Fruit fly (Drosophila melanogaster) whole organism, embryonic: ENCODE data around the gene CG4594.
A peak's percentile ranks its signal among the peaks of the same experiment; 100 is the strongest.

ENCODE experiments used
- Aef1 ChIP-seq: fragments of 200-800 bp; sonication (Bioruptor generic); IDR thresholded peaks from 3 replicates; pipeline ENCODE4 v1.3.6; 2022; ENCODE audit warnings: missing biosample characterization, missing genetic modification characterization
- Atf-2 ChIP-seq: fragments of 200-800 bp; sonication (Bioruptor generic); optimal IDR thresholded peaks from 2 replicates; lab custom pipeline; 2016; ENCODE audit warnings: missing biosample characterization, missing genetic modification characterization
- Atf6 ChIP-seq: fragments of 200-800 bp; sonication (Bioruptor generic); IDR thresholded peaks from 2 replicates; pipeline ENCODE4 v1.3.6; 2022; ENCODE audit warnings: missing biosample characterization, missing genetic modification characterization
- Bdp1 ChIP-seq: fragments of 200-800 bp; sonication (Bioruptor generic); optimal IDR thresholded peaks from 3 replicates; lab custom pipeline; 2016; ENCODE audit warnings: missing biosample characterization, missing genetic modification characterization
- Blimp-1 ChIP-seq: fragments of 200-800 bp; sonication (Bioruptor generic); optimal IDR thresholded peaks from 3 replicates; lab custom pipeline; 2018; ENCODE audit warnings: missing biosample characterization, missing genetic modification characterization, mild to moderate bottlenecking, moderate library complexity, missing genetic modification reagents
- CG10274 ChIP-seq: fragments of 200-800 bp; sonication (Bioruptor generic); optimal IDR thresholded peaks from 3 replicates; lab custom pipeline; 2017; ENCODE audit warnings: missing biosample characterization, mild to moderate bottlenecking, missing genetic modification characterization
- CG12219 ChIP-seq: fragments of 200-800 bp; sonication (Bioruptor generic); optimal IDR thresholded peaks from 3 replicates; lab custom pipeline; 2018; ENCODE audit warnings: missing biosample characterization, mild to moderate bottlenecking, missing genetic modification characterization
- CG12299 ChIP-seq: fragments of 200-800 bp; sonication (Bioruptor generic); optimal IDR thresholded peaks from 2 replicates; lab custom pipeline; 2018; ENCODE audit warnings: missing biosample characterization, mild to moderate bottlenecking, missing genetic modification characterization
- CG12744 ChIP-seq: fragments of 200-800 bp; sonication (Bioruptor generic); optimal IDR thresholded peaks from 2 replicates; lab custom pipeline; 2016; ENCODE audit warnings: missing biosample characterization, missing genetic modification characterization
- CG13123 ChIP-seq: fragments of 200-800 bp; sonication (Bioruptor generic); optimal IDR thresholded peaks from 2 replicates; lab custom pipeline; 2016; ENCODE audit warnings: missing biosample characterization, missing genetic modification characterization
- CG13894 ChIP-seq: fragments of 200-800 bp; sonication (Bioruptor generic); optimal IDR thresholded peaks from 3 replicates; lab custom pipeline; 2018; ENCODE audit warnings: missing biosample characterization, mild to moderate bottlenecking, missing genetic modification characterization, moderate library complexity
- CG14860 ChIP-seq: fragments of 200-800 bp; sonication (Bioruptor generic); IDR thresholded peaks from 3 replicates; pipeline ENCODE4 v1.3.6; 2022; ENCODE audit warnings: missing biosample characterization, missing genetic modification characterization; ENCODE audit not compliant: partially characterized antibody
- CG1529 ChIP-seq: fragments of 200-800 bp; sonication (Bioruptor generic); optimal IDR thresholded peaks from 3 replicates; lab custom pipeline; 2018; ENCODE audit warnings: missing biosample characterization, missing genetic modification characterization
- CG17359 ChIP-seq: fragments of 200-800 bp; sonication (Bioruptor generic); optimal IDR thresholded peaks from 3 replicates; lab custom pipeline; 2018; ENCODE audit warnings: missing biosample characterization, mild to moderate bottlenecking, missing genetic modification characterization, moderate library complexity
- CG2678 ChIP-seq: fragments of 200-800 bp; sonication (Bioruptor generic); optimal IDR thresholded peaks from 3 replicates; lab custom pipeline; 2019; ENCODE audit warnings: missing biosample characterization, mild to moderate bottlenecking, missing genetic modification characterization, moderate library complexity
- CG2889 ChIP-seq: fragments of 200-800 bp; sonication (Bioruptor generic); IDR thresholded peaks from 3 replicates; pipeline ENCODE4 v1.3.6; 2022; ENCODE audit warnings: missing biosample characterization, missing genetic modification characterization
- CG3163 ChIP-seq: fragments of 200-800 bp; sonication (Bioruptor generic); optimal IDR thresholded peaks from 3 replicates; lab custom pipeline; 2016; ENCODE audit warnings: missing biosample characterization, missing genetic modification characterization
- CG42726 ChIP-seq: fragments of 200-800 bp; sonication (Bioruptor generic); IDR thresholded peaks from 2 replicates; pipeline ENCODE4 v1.3.6; 2022; ENCODE audit warnings: missing biosample characterization, missing genetic modification characterization; ENCODE audit not compliant: partially characterized antibody
- CG4328 ChIP-seq: fragments of 200-800 bp; sonication (Bioruptor generic); optimal IDR thresholded peaks from 3 replicates; lab custom pipeline; 2017; ENCODE audit warnings: missing biosample characterization, missing genetic modification reagents, missing genetic modification characterization
- CG5953 ChIP-seq: fragments of 200-800 bp; sonication (Bioruptor generic); IDR thresholded peaks from 2 replicates; pipeline ENCODE4 v1.3.6; 2022; ENCODE audit warnings: missing biosample characterization, missing genetic modification characterization
- CG6175 ChIP-seq: fragments of 200-800 bp; sonication (Bioruptor generic); IDR thresholded peaks from 3 replicates; pipeline ENCODE4 v1.3.6; 2022; ENCODE audit warnings: missing biosample characterization, missing genetic modification characterization
- CG8089 ChIP-seq: fragments of 200-800 bp; sonication (Bioruptor generic); optimal IDR thresholded peaks from 3 replicates; lab custom pipeline; 2016; ENCODE audit warnings: missing biosample characterization, missing genetic modification characterization
- CG8765 ChIP-seq: fragments of 200-800 bp; sonication (Bioruptor generic); IDR thresholded peaks from 2 replicates; pipeline ENCODE4 v1.3.6; 2022; ENCODE audit warnings: missing biosample characterization, missing genetic modification characterization
- CG8924 ChIP-seq: fragments of 200-800 bp; optimal IDR thresholded peaks from 3 replicates; lab custom pipeline; 2019; ENCODE audit warnings: missing biosample characterization, mild to moderate bottlenecking, missing genetic modification characterization, moderate library complexity
- CG8944 ChIP-seq: fragments of 200-800 bp; sonication (Bioruptor generic); optimal IDR thresholded peaks from 3 replicates; lab custom pipeline; 2016; ENCODE audit warnings: missing biosample characterization, missing genetic modification characterization
- CG9437 ChIP-seq: fragments of 200-800 bp; sonication (Bioruptor generic); optimal IDR thresholded peaks from 2 replicates; lab custom pipeline; 2018; ENCODE audit warnings: missing biosample characterization, mild to moderate bottlenecking, missing genetic modification characterization
- CG9609 ChIP-seq: fragments of 200-800 bp; sonication (Bioruptor generic); optimal IDR thresholded peaks from 3 replicates; lab custom pipeline; 2016; ENCODE audit warnings: missing biosample characterization, missing genetic modification characterization
- CoRest ChIP-seq: fragments of 200-800 bp; sonication (Bioruptor generic); optimal IDR thresholded peaks from 3 replicates; lab custom pipeline; 2018; ENCODE audit warnings: missing biosample characterization, mild to moderate bottlenecking, missing genetic modification characterization, moderate library complexity
- Dll ChIP-seq: fragments of 200-800 bp; sonication (Bioruptor generic); IDR thresholded peaks from 4 replicates; pipeline ENCODE4 v1.3.6; 2022; ENCODE audit warnings: missing biosample characterization, missing genetic modification characterization; ENCODE audit not compliant: partially characterized antibody
- Ets65A ChIP-seq: fragments of 200-800 bp; sonication (Bioruptor generic); peaks from one replicate; lab custom pipeline; 2016; ENCODE audit warnings: missing biosample characterization, missing genetic modification characterization
- Jarid2 ChIP-seq: fragments of 200-800 bp; sonication (Bioruptor generic); optimal IDR thresholded peaks from 3 replicates; lab custom pipeline; 2017; ENCODE audit warnings: mild to moderate bottlenecking, missing biosample characterization, missing genetic modification reagents, missing genetic modification characterization
- NfI ChIP-seq: fragments of 200-800 bp; sonication (Bioruptor generic); optimal IDR thresholded peaks from 3 replicates; lab custom pipeline; 2018; ENCODE audit warnings: missing biosample characterization, mild to moderate bottlenecking, missing genetic modification characterization, moderate library complexity
- Ptx1 ChIP-seq: fragments of 200-800 bp; sonication (Bioruptor generic); IDR thresholded peaks from 2 replicates; pipeline ENCODE4 v1.3.6; 2022; ENCODE audit warnings: missing biosample characterization, missing genetic modification characterization
- Sin3A ChIP-seq: fragments of >200 bp; optimal IDR thresholded peaks from 2 replicates; lab custom pipeline; 2018
- ase ChIP-seq: fragments of 200-800 bp; sonication (Bioruptor generic); IDR thresholded peaks from 3 replicates; pipeline ENCODE4 v1.3.6; 2022; ENCODE audit warnings: missing biosample characterization, missing genetic modification characterization
- crol ChIP-seq: fragments of 200-800 bp; sonication (Bioruptor generic); IDR thresholded peaks from 2 replicates; pipeline ENCODE4 v1.3.6; 2022; ENCODE audit warnings: missing biosample characterization, missing genetic modification characterization
- dan ChIP-seq: fragments of 200-800 bp; sonication (Bioruptor generic); IDR thresholded peaks from 2 replicates; pipeline ENCODE4 v1.3.6; 2022; ENCODE audit warnings: missing biosample characterization, missing genetic modification characterization
- gcm ChIP-seq: fragments of 200-800 bp; sonication (Bioruptor generic); optimal IDR thresholded peaks from 2 replicates; lab custom pipeline; 2019; ENCODE audit warnings: missing biosample characterization, mild to moderate bottlenecking, missing genetic modification characterization, moderate library complexity
- gsb ChIP-seq: fragments of 200-800 bp; sonication (Bioruptor generic); IDR thresholded peaks from 2 replicates; pipeline ENCODE4 v1.3.6; 2022; ENCODE audit warnings: missing biosample characterization, missing genetic modification characterization
- ham ChIP-seq: fragments of 200-800 bp; sonication (Bioruptor generic); IDR thresholded peaks from 2 replicates; pipeline ENCODE4 v1.3.6; 2022; ENCODE audit warnings: missing biosample characterization, missing genetic modification characterization
- ind ChIP-seq: fragments of 200-800 bp; sonication (Bioruptor generic); optimal IDR thresholded peaks from 3 replicates; lab custom pipeline; 2016; ENCODE audit warnings: missing biosample characterization, missing genetic modification characterization
- jing ChIP-seq: fragments of 200-800 bp; sonication (Bioruptor generic); optimal IDR thresholded peaks from 2 replicates; lab custom pipeline; 2018; ENCODE audit warnings: missing biosample characterization, mild to moderate bottlenecking, missing genetic modification characterization
- mam ChIP-seq: fragments of 200-800 bp; sonication (Bioruptor generic); optimal IDR thresholded peaks from 3 replicates; lab custom pipeline; 2016; ENCODE audit warnings: missing biosample characterization, missing genetic modification characterization
- stwl ChIP-seq: fragments of 200-800 bp; sonication (Bioruptor generic); optimal IDR thresholded peaks from 3 replicates; lab custom pipeline; 2018; ENCODE audit warnings: missing biosample characterization, mild to moderate bottlenecking, missing genetic modification characterization, moderate library complexity
- trem ChIP-seq: fragments of 200-800 bp; optimal IDR thresholded peaks from 3 replicates; lab custom pipeline; 2019; ENCODE audit warnings: missing biosample characterization, mild to moderate bottlenecking, missing genetic modification characterization, moderate library complexity
- trh ChIP-seq: fragments of 200-800 bp; sonication (Bioruptor generic); optimal IDR thresholded peaks from 2 replicates; lab custom pipeline; 2016; ENCODE audit warnings: missing biosample characterization, missing genetic modification characterization
- unpg ChIP-seq: fragments of 200-800 bp; sonication (Bioruptor generic); optimal IDR thresholded peaks from 3 replicates; lab custom pipeline; 2018; ENCODE audit warnings: missing biosample characterization, mild to moderate bottlenecking, missing genetic modification characterization, moderate library complexity
- vvl ChIP-seq: fragments of 200-800 bp; sonication (Bioruptor generic); IDR thresholded peaks from 2 replicates; pipeline ENCODE4 v1.3.6; 2022; ENCODE audit warnings: missing biosample characterization, missing genetic modification characterization

The CG4594 gene

dm6 chr2L:9887856-9888269 is 32.1 kb upstream of the CG4594 start, which contains the start of gene Fkbp59 (continued):
- no peak for TF ChIP-seq CG12744 (GFP tag; lab: Kevin White, UChicago)
- no peak for TF ChIP-seq NfI (GFP tag; lab: Kevin White, UChicago)
- no peak for TF ChIP-seq Jarid2
- TF ChIP-seq stwl, result peak; percentile 73
- no peak for TF ChIP-seq Sin3A
- TF ChIP-seq CG8089 (GFP tag; lab: Kevin White, UChicago), result no peak
- TF ChIP-seq Bdp1 (GFP tag; lab: Kevin White, UChicago), result no peak
- no peak for TF ChIP-seq CG12299 (tag; lab: Kevin White, UChicago)
- TF ChIP-seq CG17359 (tag; lab: Kevin White, UChicago), result no peak
- TF ChIP-seq gcm (GFP tag; lab: Kevin White, UChicago), result no peak
- TF ChIP-seq CG2889 (GFP tag; lab: Robert Waterston, UW), result no peak
- no peak for TF ChIP-seq Ets65A
- no peak for TF ChIP-seq CoRest (tag; lab: Kevin White, UChicago)
- no peak for TF ChIP-seq Atf-2 (GFP tag; lab: Kevin White, UChicago)
- TF ChIP-seq ham (GFP tag; lab: Robert Waterston, UW), result no peak
- TF ChIP-seq CG8944 (GFP tag; lab: Kevin White, UChicago), result no peak
- no peak for TF ChIP-seq CG8765 (GFP tag; lab: Robert Waterston, UW)
- no peak for TF ChIP-seq CG1529 (GFP tag; lab: Kevin White, UChicago)
- TF ChIP-seq CG5953 (GFP tag; lab: Robert Waterston, UW), result no peak
- no peak for TF ChIP-seq gsb (GFP tag; lab: Robert Waterston, UW)
- TF ChIP-seq ase, result no peak
- TF ChIP-seq CG9437 (GFP tag; lab: Kevin White, UChicago), result no peak
- TF ChIP-seq unpg, result no peak
- TF ChIP-seq vvl (GFP tag; lab: Robert Waterston, UW), result 0 out of 2 replicates have a peak, but pooled peaks have one; percentile 45
- TF ChIP-seq Dll (GFP tag; lab: Robert Waterston, UW), result peak; percentile 62; the same call in 3 of the 4 replicates
- TF ChIP-seq Blimp-1 (GFP tag; lab: Kevin White, UChicago), result no peak
- TF ChIP-seq mam, result no peak
- no peak for TF ChIP-seq dan
- TF ChIP-seq CG9609 (GFP tag; lab: Kevin White, UChicago), result no peak
- TF ChIP-seq CG42726 (GFP tag; lab: Robert Waterston, UW), result peak; percentile 40; the same call in 1 of the 2 replicates
- TF ChIP-seq CG2678, result no peak
- TF ChIP-seq Ptx1 (GFP tag; lab: Robert Waterston, UW), result no peak
- TF ChIP-seq trh (GFP tag; lab: Kevin White, UChicago), result no peak
- TF ChIP-seq CG10274 (GFP tag; lab: Kevin White, UChicago), result no peak
- TF ChIP-seq CG8924, result no peak
- TF ChIP-seq trem, result peak; percentile 27
- no peak for TF ChIP-seq CG12219 (GFP tag; lab: Kevin White, UChicago)
- TF ChIP-seq CG6175 (GFP tag; lab: Robert Waterston, UW), result no peak
- TF ChIP-seq jing (GFP tag; lab: Kevin White, UChicago), result no peak
- no peak for TF ChIP-seq CG3163 (GFP tag; lab: Kevin White, UChicago)
- TF ChIP-seq CG14860, result peak; percentile 90
- no peak for TF ChIP-seq crol
- TF ChIP-seq CG4328 (GFP tag; lab: Kevin White, UChicago), result no peak
- TF ChIP-seq Atf6 (GFP tag; lab: Robert Waterston, UW), result no peak
- peak; percentile 25 for TF ChIP-seq CG13894
- no peak for TF ChIP-seq ind (GFP tag; lab: Kevin White, UChicago)
- no peak for TF ChIP-seq Aef1 (GFP tag; lab: Robert Waterston, UW)
- no peak for TF ChIP-seq CG13123 (GFP tag; lab: Kevin White, UChicago)
